Worm (Caenorhabditis elegans) whole organism, L4 larva: Measurements from ENCODE around the gene T05H10.8.

ENCODE experiments used
- F10B5.3 ChIP-seq: sonication (generic microtip); optimal IDR thresholded peaks from 2 replicates; lab custom pipeline; 2016; ENCODE audit warnings: mild to moderate bottlenecking, missing genetic modification characterization, missing compliant biosample characterization
- R02D3.7 ChIP-seq: fragments of 150-350 bp; sonication (generic microtip); optimal IDR thresholded peaks from 3 replicates; lab custom pipeline; 2014; ENCODE audit warnings: missing biosample characterization, missing genetic modification characterization
- T20F7.1 ChIP-seq: fragments of 200-800 bp; sonication (Bioruptor generic); optimal IDR thresholded peaks from 2 replicates; lab custom pipeline; 2018; ENCODE audit warnings: mild to moderate bottlenecking, missing genetic modification characterization, missing compliant biosample characterization
- T26A8.4 ChIP-seq: fragments of 200-800 bp; sonication (Bioruptor generic); IDR thresholded peaks from 2 replicates; pipeline ENCODE4 v1.3.6; 2022; ENCODE audit warnings: missing genetic modification characterization, missing compliant biosample characterization
- Y105C5A.15 ChIP-seq: fragments of 200-800 bp; sonication (Bioruptor generic); IDR thresholded peaks from 2 replicates; pipeline ENCODE4 v1.3.6; 2022; ENCODE audit warnings: missing genetic modification characterization, missing compliant biosample characterization
- Y5F2A.4 ChIP-seq: fragments of 200-800 bp; sonication (Bioruptor generic); optimal IDR thresholded peaks from 2 replicates; lab custom pipeline; 2018; ENCODE audit warnings: mild to moderate bottlenecking, missing genetic modification characterization, missing compliant biosample characterization
- ZK337.2 ChIP-seq: fragments of 200-800 bp; sonication (Bioruptor generic); IDR thresholded peaks from 2 replicates; pipeline ENCODE4 v1.3.6; 2022; ENCODE audit warnings: missing genetic modification reagents, missing genetic modification characterization, missing compliant biosample characterization
- aha-1 ChIP-seq: fragments of 150-350 bp; peaks from one replicate; lab custom pipeline; 2014; ENCODE audit warnings: missing biosample characterization, missing genetic modification characterization
- ceh-44 ChIP-seq: fragments of 200-800 bp; sonication (Bioruptor generic); IDR thresholded peaks from 2 replicates; pipeline ENCODE4 v1.3.6; 2022; ENCODE audit warnings: missing genetic modification reagents, missing genetic modification characterization, missing compliant biosample characterization
- ceh-62 ChIP-seq: sonication (generic microtip); optimal IDR thresholded peaks from 2 replicates; lab custom pipeline; 2017; ENCODE audit warnings: missing biosample characterization, missing genetic modification characterization
- ces-1 ChIP-seq: fragments of 150-350 bp; sonication (generic microtip); optimal IDR thresholded peaks from 4 replicates; lab custom pipeline; 2014; ENCODE audit warnings: missing biosample characterization, missing genetic modification reagents, missing genetic modification characterization
- daf-16 ChIP-seq, 3 experiments: sonication (generic microtip); optimal IDR thresholded peaks; 2 replicates each; lab custom pipeline; 2016 to 2017; ENCODE audit warnings: missing genetic modification characterization in 3 of 3, missing genetic modification reagents in 3 of 3, mild to moderate bottlenecking in 2 of 3, missing compliant biosample characterization in 2 of 3, missing biosample characterization in 1 of 3, moderate library complexity in 1 of 3
- dmd-9 ChIP-seq: fragments of 200-800 bp; sonication (Bioruptor generic); IDR thresholded peaks from 2 replicates; pipeline ENCODE4 v1.3.6; 2022; ENCODE audit warnings: missing genetic modification reagents, missing genetic modification characterization, missing compliant biosample characterization
- duxl-1 ChIP-seq: sonication (generic microtip); optimal IDR thresholded peaks from 2 replicates; lab custom pipeline; 2016; ENCODE audit warnings: mild to moderate bottlenecking, missing genetic modification characterization, moderate library complexity, missing compliant biosample characterization; ENCODE audit not compliant: poor library complexity
- dve-1 ChIP-seq: sonication (generic microtip); optimal IDR thresholded peaks from 2 replicates; lab custom pipeline; 2017; ENCODE audit warnings: antibody characterized with exemption, mild to moderate bottlenecking, missing genetic modification characterization, missing compliant biosample characterization; ENCODE audit not compliant: insufficient read depth
- fkh-10 ChIP-seq: fragments of 150-350 bp; optimal IDR thresholded peaks from 2 replicates; lab custom pipeline; 2014; ENCODE audit warnings: missing biosample characterization, missing genetic modification reagents, missing genetic modification characterization
- gei-8 ChIP-seq: fragments of 200-800 bp; sonication (Bioruptor generic); optimal IDR thresholded peaks from 2 replicates; lab custom pipeline; 2018; ENCODE audit warnings: mild to moderate bottlenecking, missing genetic modification characterization, missing compliant biosample characterization
- hlh-11 ChIP-seq: fragments of 200-800 bp; sonication (Bioruptor generic); optimal IDR thresholded peaks from 2 replicates; lab custom pipeline; 2018; ENCODE audit warnings: mild to moderate bottlenecking, missing genetic modification characterization, missing compliant biosample characterization
- hlh-30 ChIP-seq: sonication (generic microtip); optimal IDR thresholded peaks from 2 replicates; lab custom pipeline; 2017; ENCODE audit warnings: antibody characterized with exemption, mild to moderate bottlenecking, missing genetic modification characterization, missing compliant biosample characterization; ENCODE audit not compliant: insufficient read depth
- lsy-2 ChIP-seq, 2 experiments: fragments of 150-350 bp in 1 of 2; sonication (generic microtip) in 1 of 2; optimal IDR thresholded peaks; 2 replicates each; lab custom pipeline; 2014 to 2017; ENCODE audit warnings: missing biosample characterization in 2 of 2, missing genetic modification characterization in 2 of 2
- madf-9 ChIP-seq: fragments of 200-800 bp; sonication (Bioruptor generic); conservative IDR thresholded peaks from 2 replicates; pipeline ENCODE4 v1.3.6; 2022; ENCODE audit warnings: missing genetic modification reagents, missing genetic modification characterization, missing compliant biosample characterization
- mep-1 ChIP-seq: fragments of 150-350 bp; sonication (generic microtip); optimal IDR thresholded peaks from 3 replicates; lab custom pipeline; 2014; ENCODE audit warnings: missing biosample characterization, missing genetic modification characterization
- mes-2 ChIP-seq: sonication (generic microtip); optimal IDR thresholded peaks from 2 replicates; lab custom pipeline; 2016; ENCODE audit warnings: missing genotype, mild to moderate bottlenecking, missing genetic modification characterization, missing compliant biosample characterization; ENCODE audit not compliant: poor library complexity, severe bottlenecking
- mxl-3 ChIP-seq: fragments of 200-800 bp; sonication (Bioruptor generic); optimal IDR thresholded peaks from 2 replicates; lab custom pipeline; 2018; ENCODE audit warnings: mild to moderate bottlenecking, missing genetic modification characterization, missing compliant biosample characterization
- nhr-10 ChIP-seq: fragments of 150-350 bp; optimal IDR thresholded peaks from 2 replicates; lab custom pipeline; 2014; ENCODE audit warnings: missing biosample characterization, missing genetic modification characterization
- nhr-102 ChIP-seq: sonication (generic microtip); optimal IDR thresholded peaks from 2 replicates; lab custom pipeline; 2016; ENCODE audit warnings: mild to moderate bottlenecking, missing genetic modification characterization, moderate library complexity, missing compliant biosample characterization
- nhr-25 ChIP-seq: sonication (generic microtip); optimal IDR thresholded peaks from 2 replicates; lab custom pipeline; 2017; ENCODE audit warnings: missing genetic modification characterization, mild to moderate bottlenecking, missing compliant biosample characterization, antibody characterized with exemption, moderate library complexity, borderline replicate concordance; ENCODE audit not compliant: insufficient read depth
- nhr-28 ChIP-seq: fragments of 150-350 bp; optimal IDR thresholded peaks from 2 replicates; lab custom pipeline; 2014; ENCODE audit warnings: missing biosample characterization, missing genetic modification characterization
- nhr-48 ChIP-seq: sonication (generic microtip); optimal IDR thresholded peaks from 2 replicates; lab custom pipeline; 2016; ENCODE audit warnings: mild to moderate bottlenecking, missing genetic modification characterization, missing compliant biosample characterization
- nhr-77 ChIP-seq: fragments of 150-350 bp; optimal IDR thresholded peaks from 2 replicates; lab custom pipeline; 2014; ENCODE audit warnings: missing biosample characterization, missing genetic modification characterization
- php-3 ChIP-seq: fragments of 200-800 bp; sonication (Bioruptor generic); IDR thresholded peaks from 2 replicates; pipeline ENCODE4 v1.3.6; 2022; ENCODE audit warnings: missing genetic modification reagents, missing genetic modification characterization, missing compliant biosample characterization
- pqm-1 ChIP-seq: sonication (generic microtip); optimal IDR thresholded peaks from 2 replicates; lab custom pipeline; 2017; ENCODE audit warnings: missing biosample characterization, missing genetic modification characterization
- saeg-2 ChIP-seq: fragments of 200-800 bp; sonication (Bioruptor generic); IDR thresholded peaks from 2 replicates; pipeline ENCODE4 v1.3.6; 2022; ENCODE audit warnings: missing genetic modification reagents, missing genetic modification characterization, missing compliant biosample characterization
- set-16 ChIP-seq: fragments of 200-800 bp; sonication (Bioruptor generic); IDR thresholded peaks from 2 replicates; pipeline ENCODE4 v1.3.6; 2022; ENCODE audit warnings: missing genetic modification reagents, missing genetic modification characterization, missing compliant biosample characterization
- snpc-1.2 ChIP-seq: fragments of 200-800 bp; sonication (Bioruptor generic); IDR thresholded peaks from 2 replicates; pipeline ENCODE4 v1.3.6; 2022; ENCODE audit warnings: missing genetic modification reagents, missing genetic modification characterization, missing compliant biosample characterization
- unc-62 ChIP-seq, 3 experiments: fragments of 150-350 bp in 1 of 3; sonication (generic microtip); optimal IDR thresholded peaks in 2 of 3; peaks in 1 of 3; 1 replicate in 1 of 3; 2 replicates in 2 of 3; lab custom pipeline; 2014 to 2017; ENCODE audit warnings: missing biosample characterization in 3 of 3, missing genetic modification characterization in 3 of 3, missing genetic modification reagents in 3 of 3, missing genotype in 1 of 3
- zag-1 ChIP-seq: fragments of 150-350 bp; optimal IDR thresholded peaks from 2 replicates; lab custom pipeline; 2014; ENCODE audit warnings: missing biosample characterization, missing genetic modification characterization
- ztf-11 ChIP-seq: fragments of 150-350 bp; optimal IDR thresholded peaks from 2 replicates; lab custom pipeline; 2014; ENCODE audit warnings: missing biosample characterization, missing genetic modification characterization

The T05H10.8 gene

ce11 chrII:8092537-8092936 is 33.7 kb downstream of the T05H10.8 start, which contains the start of gene ltd-1:
Gene ltd-1 (minus strand): TSS chrII:8092754.
- TF ChIP-seq aha-1 (tag; lab: Kevin White, UChicago): peak; percentile 58
- no peak for TF ChIP-seq ceh-44 (GFP tag; lab: Robert Waterston, UW)

ce11 chrII:8093283-8093682 is 34.4 kb downstream of the T05H10.8 start:
- TF ChIP-seq aha-1 (tag; lab: Kevin White, UChicago): peak; percentile 93
- TF ChIP-seq lsy-2 (tag; optimal IDR thresholded peaks at IDR 0.05; lab: Kevin White, UChicago): no peak

- TF ChIP-seq set-16: no peak
- no peak for TF ChIP-seq mep-1 (tag; lab: Kevin White, UChicago)
- no peak for TF ChIP-seq saeg-2
- TF ChIP-seq zag-1 (tag; lab: Kevin White, UChicago): no peak
- TF ChIP-seq php-3 (GFP tag; lab: Robert Waterston, UW): no peak
- no peak for TF ChIP-seq nhr-77
- no peak for TF ChIP-seq nhr-102 (tag; lab: Kevin White, UChicago)
- TF ChIP-seq, all 104 proteins: peak for 0
Measured at ce11 chrII:8093914-8094313, 35.0 kb downstream of the T05H10.8 start.

- TF ChIP-seq unc-62 (GFP tag; optimal IDR thresholded peaks at IDR 0.05 in 1 of 2; lab: Kevin White, UChicago): peak in 1 of 2 experiments; percentile 83
- TF ChIP-seq unc-62 (tag; optimal IDR thresholded peaks at IDR 0.05; lab: Kevin White, UChicago): no peak
- TF ChIP-seq ZK337.2 (GFP tag; lab: Robert Waterston, UW): no peak
- TF ChIP-seq Y5F2A.4: no peak
- peak; percentile 43 for TF ChIP-seq hlh-30 (tag; lab: Kevin White, UChicago)
- peak; percentile 59 for TF ChIP-seq nhr-25
- no peak for TF ChIP-seq gei-8
- no peak for TF ChIP-seq ztf-11 (tag; lab: Kevin White, UChicago)
- TF ChIP-seq ceh-62: no peak
Measured at ce11 chrII:8099212-8099784, 40.4 kb downstream of the T05H10.8 start.

- TF ChIP-seq duxl-1 (tag; lab: Kevin White, UChicago): no peak
- no peak for TF ChIP-seq dve-1 (tag; lab: Kevin White, UChicago)
- no peak for TF ChIP-seq T20F7.1 (GFP tag; lab: Kevin White, UChicago)
- no peak for TF ChIP-seq snpc-1.2 (GFP tag; lab: Robert Waterston, UW)
- TF ChIP-seq Y5F2A.4: no peak
Measured at ce11 chrII:8102041-8102440, 43.2 kb downstream of the T05H10.8 start, which contains the start of gene sre-2. Gene sre-2 (minus strand): TSS chrII:8102141.

- TF ChIP-seq fkh-10 (no peak), Y5F2A.4 (no peak), nhr-48 (tag; lab: Kevin White, UChicago) (no peak), unc-62 (GFP tag; optimal IDR thresholded peaks at IDR 0.05 in 1 of 2; lab: Kevin White, UChicago) (peak in 1 of 2 experiments; percentile 13), unc-62 (tag; optimal IDR thresholded peaks at IDR 0.05; lab: Kevin White, UChicago) (no peak), nhr-102 (tag; lab: Kevin White, UChicago) (no peak), gei-8 (no peak), hlh-30 (tag; lab: Kevin White, UChicago) (peak; percentile 57), nhr-10 (tag; lab: Kevin White, UChicago) (no peak), lsy-2 (tag; optimal IDR thresholded peaks at IDR 0.05; lab: Kevin White, UChicago) (peak in 1 of 2 experiments; percentile 42), nhr-28 (tag; lab: Kevin White, UChicago) (peak; percentile 65), madf-9 (GFP tag; lab: Robert Waterston, UW) (no peak), daf-16 (GFP tag; optimal IDR thresholded peaks at IDR 0.05; lab: Kevin White, UChicago) (no peak), daf-16 (tag; optimal IDR thresholded peaks at IDR 0.05; lab: Kevin White, UChicago) (peak; percentile 68), zag-1 (tag; lab: Kevin White, UChicago) (no peak), mxl-3 (GFP tag; lab: Kevin White, UChicago) (no peak), R02D3.7 (tag; lab: Kevin White, UChicago) (no peak), nhr-77 (no peak), F10B5.3 (tag; lab: Kevin White, UChicago) (no peak), hlh-11 (tag; lab: Kevin White, UChicago) (peak; percentile 45), mes-2 (no peak), set-16 (no peak), dmd-9 (no peak), Y105C5A.15 (GFP tag; lab: Robert Waterston, UW) (no peak), T26A8.4 (GFP tag; lab: Robert Waterston, UW) (no peak), ces-1 (GFP tag; lab: Kevin White, UChicago) (no peak), pqm-1 (peak; percentile 65)
Measured at ce11 chrII:8104998-8105397, 46.1 kb downstream of the T05H10.8 start, which contains the start of gene sfxn-5. Gene sfxn-5 (minus strand): TSS chrII:8105052.
